Worm (Caenorhabditis elegans): ENCODE data around the gene srg-22.

- TF ChIP-seq skn-1 (tag; optimal IDR thresholded peaks at IDR 0.05) (no peak), elt-1 (tag; optimal IDR thresholded peaks at IDR 0.05) (no peak), mdl-1 (tag; optimal IDR thresholded peaks at IDR 0.05) (no peak), unc-39 (tag; optimal IDR thresholded peaks at IDR 0.05) (no peak), nhr-12 (tag; optimal IDR thresholded peaks at IDR 0.05) (no peak), nhr-77 (tag; optimal IDR thresholded peaks at IDR 0.05) (no peak), nhr-11 (tag; optimal IDR thresholded peaks at IDR 0.05) (no peak), egl-5 (tag; optimal IDR thresholded peaks at IDR 0.05) (no peak), unc-62 (GFP tag; optimal IDR thresholded peaks at IDR 0.05) (no peak)
Observed at ce11 chrII:3118907-3119382, 25.7 kb upstream of the srg-22 start, which contains the start of gene T10D4.6.
